Fruit fly (Drosophila melanogaster): ENCODE data around the gene Or22b.

DNA sequence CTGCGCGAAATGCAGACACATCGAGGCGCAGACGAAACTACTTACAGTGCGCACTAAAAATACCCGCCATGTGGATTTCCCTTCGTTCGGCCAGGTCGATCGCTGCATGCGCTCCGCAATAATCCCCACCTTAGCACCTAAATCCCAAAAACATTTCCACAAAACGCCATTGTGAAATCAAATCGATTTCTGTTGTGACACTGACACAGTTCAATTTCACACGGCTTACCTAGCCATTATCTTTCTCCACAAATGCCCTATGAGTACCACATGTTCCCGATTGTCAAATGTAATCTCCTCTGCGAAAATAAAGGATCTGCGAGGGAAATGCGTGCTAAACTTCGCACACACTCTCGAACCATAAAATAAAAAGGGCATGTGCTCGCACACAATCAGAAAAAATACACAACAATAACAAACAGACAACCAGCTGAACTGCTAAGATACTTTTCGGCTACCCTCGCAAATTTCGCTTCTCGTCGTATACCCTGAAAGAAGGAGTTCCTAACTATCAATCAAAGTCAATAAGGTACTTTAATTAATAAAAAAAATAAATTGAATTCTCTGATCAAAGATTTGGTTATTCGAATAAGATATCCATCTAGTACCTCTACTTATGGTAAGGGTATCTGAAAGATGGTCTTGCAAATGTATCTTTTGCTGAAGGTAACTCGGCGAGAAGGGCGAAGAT is 36.4 kb upstream of the Or22b start:
- TF ChIP-seq CTCF (optimal IDR thresholded peaks at IDR 0.05) (no peak), CG8478 (optimal IDR thresholded peaks at IDR 0.05) (no peak)

Measured in S2 (cell line).